Fruit fly (Drosophila melanogaster): ENCODE measurements around the gene trol.

The trol gene

DNA sequence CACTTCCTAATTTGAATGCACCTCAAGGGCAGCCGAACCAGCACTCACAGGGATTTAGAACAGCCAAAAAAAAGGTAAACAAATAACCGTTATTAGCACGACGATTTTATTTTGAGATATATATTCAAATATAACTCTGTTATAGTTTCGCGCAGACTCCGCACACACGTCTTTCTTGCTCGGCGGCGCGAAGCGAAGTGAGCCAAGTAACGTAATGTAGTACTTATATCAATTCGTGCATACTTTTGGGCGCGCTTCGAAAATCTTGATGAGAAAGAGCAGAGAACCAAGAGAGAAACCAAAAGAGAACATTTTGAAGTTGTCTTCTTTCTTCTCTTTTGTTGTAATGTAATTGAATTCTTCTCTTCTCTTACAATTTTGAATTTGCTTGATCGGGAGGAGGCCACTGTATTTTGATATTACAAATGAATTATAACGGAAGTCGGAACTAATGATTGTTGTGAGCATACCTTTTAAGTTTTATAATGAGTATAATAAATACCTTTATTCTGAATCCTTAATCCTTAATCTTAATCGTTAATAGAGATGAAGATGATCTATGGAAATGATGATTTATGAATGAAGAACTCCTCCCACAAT, 75.3 kb downstream of the trol start, which contains the start of gene boi (continued):
- peak; percentile 13 for TF ChIP-seq CG2712 (tag; optimal IDR thresholded peaks at IDR 0.05)
- TF ChIP-seq CTCF (GFP tag; optimal IDR thresholded peaks at IDR 0.05): peak; percentile 23
- no peak for TF ChIP-seq CG33557 (GFP tag; optimal IDR thresholded peaks at IDR 0.05)
- no peak for TF ChIP-seq CG9797 (GFP tag; optimal IDR thresholded peaks at IDR 0.05)
- TF ChIP-seq CG15696 (tag; optimal IDR thresholded peaks at IDR 0.05): no peak
- no peak for TF ChIP-seq lilli (GFP tag; optimal IDR thresholded peaks at IDR 0.05)
- no peak for TF ChIP-seq hkb (optimal IDR thresholded peaks at IDR 0.05)
- TF ChIP-seq hkb (GFP tag; IDR thresholded peaks at IDR 0.05): peak; percentile 50
- no peak for TF ChIP-seq sna (GFP tag; IDR thresholded peaks at IDR 0.05; ENCODE audit: partially characterized antibody)
- no peak for TF ChIP-seq CG7928 (GFP tag; optimal IDR thresholded peaks at IDR 0.05)
- peak; percentile 18 for TF ChIP-seq CG10267 (tag; optimal IDR thresholded peaks at IDR 0.05)
- TF ChIP-seq CG2129 (GFP tag; IDR thresholded peaks at IDR 0.05; ENCODE audit: partially characterized antibody): no peak
- TF ChIP-seq CG3726 (GFP tag; IDR thresholded peaks at IDR 0.05): no peak
- no peak for TF ChIP-seq h (optimal IDR thresholded peaks at IDR 0.05)
- no peak for TF ChIP-seq peb (GFP tag; IDR thresholded peaks at IDR 0.05)
- no peak for TF ChIP-seq ato (GFP tag; IDR thresholded peaks at IDR 0.05; ENCODE audit: partially characterized antibody)
- TF ChIP-seq Mad (GFP tag; optimal IDR thresholded peaks at IDR 0.05): no peak
- TF ChIP-seq CG32772 (GFP tag; IDR thresholded peaks at IDR 0.05): no peak
- no peak for TF ChIP-seq lov (optimal IDR thresholded peaks at IDR 0.05)
- 0 out of 3 replicates have a peak, but pooled peaks have one; percentile 33 for TF ChIP-seq lov (GFP tag; IDR thresholded peaks at IDR 0.05)
- no peak for TF ChIP-seq PHDP (tag; optimal IDR thresholded peaks at IDR 0.05)
- no peak for TF ChIP-seq cato (GFP tag; optimal IDR thresholded peaks at IDR 0.05; ENCODE audit: borderline replicate concordance)
- TF ChIP-seq MESR4 (GFP tag; optimal IDR thresholded peaks at IDR 0.05): no peak
- peak; percentile 59; the same call in 1 of the 3 replicates for TF ChIP-seq z (GFP tag; IDR thresholded peaks at IDR 0.05)
- no peak for TF ChIP-seq CG13424 (tag; optimal IDR thresholded peaks at IDR 0.05)
- peak; percentile 4 for TF ChIP-seq CG2875 (GFP tag; optimal IDR thresholded peaks at IDR 0.05)
- TF ChIP-seq CG4282 (GFP tag; optimal IDR thresholded peaks at IDR 0.05): no peak
- TF ChIP-seq CG10147 (GFP tag; optimal IDR thresholded peaks at IDR 0.05): no peak
- no peak for TF ChIP-seq Adf1 (GFP tag; IDR thresholded peaks at IDR 0.05)
- no peak for TF ChIP-seq Opbp (GFP tag; IDR thresholded peaks at IDR 0.05; ENCODE audit: partially characterized antibody)
- TF ChIP-seq CG42726 (GFP tag; IDR thresholded peaks at IDR 0.05; ENCODE audit: partially characterized antibody): peak; percentile 49; the same call in 1 of the 2 replicates
- no peak for TF ChIP-seq CG3407 (GFP tag; optimal IDR thresholded peaks at IDR 0.05)
- TF ChIP-seq CG15514 (GFP tag; optimal IDR thresholded peaks at IDR 0.05): no peak
- TF ChIP-seq CG3281 (GFP tag; optimal IDR thresholded peaks at IDR 0.05): no peak
- no peak for TF ChIP-seq Vsx1 (GFP tag; optimal IDR thresholded peaks at IDR 0.05)
- TF ChIP-seq ase (GFP tag; IDR thresholded peaks at IDR 0.05): 0 out of 3 replicates have a peak, but pooled peaks have one; percentile 34
- no peak for TF ChIP-seq dpn (GFP tag; optimal IDR thresholded peaks at IDR 0.05)
- no peak for TF ChIP-seq rib (GFP tag; IDR thresholded peaks at IDR 0.05)
- TF ChIP-seq seq (GFP tag; IDR thresholded peaks at IDR 0.05): no peak
- TF ChIP-seq odd (GFP tag; optimal IDR thresholded peaks at IDR 0.05): peak; percentile 8
- TF ChIP-seq CG10321 (GFP tag; IDR thresholded peaks at IDR 0.05): no peak
- TF ChIP-seq grn (GFP tag; optimal IDR thresholded peaks at IDR 0.05): no peak
- TF ChIP-seq Trl (optimal IDR thresholded peaks at IDR 0.05): peak; percentile 84 to 85
- TF ChIP-seq Trl (GFP tag; optimal IDR thresholded peaks at IDR 0.05): no peak
- no peak for TF ChIP-seq Dfd (GFP tag; optimal IDR thresholded peaks at IDR 0.05)
- TF ChIP-seq croc (GFP tag; conservative IDR thresholded peaks at IDR 0.05): no peak
- TF ChIP-seq toy (GFP tag; IDR thresholded peaks at IDR 0.05): no peak
- no peak for TF ChIP-seq CG13123 (GFP tag; optimal IDR thresholded peaks at IDR 0.05)
- no peak for TF ChIP-seq ems (GFP tag; optimal IDR thresholded peaks at IDR 0.05)
- no peak for TF ChIP-seq CG10462 (GFP tag; optimal IDR thresholded peaks at IDR 0.05)
- TF ChIP-seq CG3995 (GFP tag; optimal IDR thresholded peaks at IDR 0.05): no peak
- TF ChIP-seq inv (GFP tag; IDR thresholded peaks at IDR 0.05; ENCODE audit: partially characterized antibody): no peak
